Worm (Caenorhabditis elegans) whole organism, L3 larva: ENCODE measurements around the gene F58D2.2.

ENCODE experiments used
- R02D3.7 ChIP-seq: fragments of 150-350 bp; optimal IDR thresholded peaks from 2 replicates; lab custom pipeline; 2014; ENCODE audit warnings: missing biosample characterization, missing genetic modification characterization
- ceh-82 ChIP-seq: fragments of 150-350 bp; optimal IDR thresholded peaks from 2 replicates; lab custom pipeline; 2014; ENCODE audit warnings: missing biosample characterization, missing genetic modification characterization
- fos-1 ChIP-seq: fragments of 150-350 bp; optimal IDR thresholded peaks from 2 replicates; lab custom pipeline; 2014; ENCODE audit warnings: missing biosample characterization, missing genetic modification characterization
- hmg-11 ChIP-seq: sonication (generic microtip); optimal IDR thresholded peaks from 2 replicates; lab custom pipeline; 2016; ENCODE audit warnings: missing genetic modification characterization, missing compliant biosample characterization
- lsy-12 ChIP-seq: sonication (generic microtip); optimal IDR thresholded peaks from 2 replicates; lab custom pipeline; 2016; ENCODE audit warnings: mild to moderate bottlenecking, missing genetic modification characterization, missing compliant biosample characterization
- mdl-1 ChIP-seq: fragments of 150-350 bp; optimal IDR thresholded peaks from 2 replicates; lab custom pipeline; 2014; ENCODE audit warnings: missing biosample characterization, missing genetic modification characterization
- nfya-1 ChIP-seq: sonication (generic microtip); optimal IDR thresholded peaks from 2 replicates; lab custom pipeline; 2017; ENCODE audit warnings: missing genetic modification characterization, mild to moderate bottlenecking, missing compliant biosample characterization, antibody characterized with exemption, moderate library complexity; ENCODE audit not compliant: insufficient read depth
- nhr-237 ChIP-seq: fragments of 150-350 bp; optimal IDR thresholded peaks from 2 replicates; lab custom pipeline; 2014; ENCODE audit warnings: missing biosample characterization, missing genetic modification characterization
- nhr-76 ChIP-seq: fragments of 150-350 bp; sonication (generic microtip); optimal IDR thresholded peaks from 5 replicates; lab custom pipeline; 2014; ENCODE audit warnings: missing biosample characterization, missing genetic modification characterization
- unc-39 ChIP-seq: sonication (generic microtip); optimal IDR thresholded peaks from 4 replicates; lab custom pipeline; 2017; ENCODE audit warnings: missing biosample characterization, missing genetic modification characterization
- unc-62 ChIP-seq: fragments of 150-350 bp; sonication (generic microtip); optimal IDR thresholded peaks from 4 replicates; lab custom pipeline; 2014; ENCODE audit warnings: missing biosample characterization, missing genetic modification reagents, missing genetic modification characterization

DNA sequence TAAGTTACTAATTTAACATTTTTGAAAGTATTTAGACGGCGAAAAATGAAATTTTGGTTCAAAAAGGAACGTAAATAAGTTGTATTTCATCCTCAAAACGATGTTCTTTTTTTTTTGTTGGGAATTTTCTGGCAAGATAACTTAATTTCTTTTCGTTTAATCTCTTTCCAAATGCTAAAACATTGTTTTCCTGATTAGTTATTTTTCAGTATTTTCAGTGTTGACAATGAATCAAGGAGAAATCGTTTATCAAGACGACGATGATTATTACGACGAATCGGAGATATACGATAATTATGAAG is 51.2 kb downstream of the F58D2.2 start, which contains the start of gene lin-54:
- TF ChIP-seq fos-1 (tag; lab: Kevin White, UChicago) = no peak
- no peak for TF ChIP-seq R02D3.7 (tag; lab: Kevin White, UChicago)
- TF ChIP-seq ceh-82 (tag; lab: Kevin White, UChicago) = no peak
- TF ChIP-seq lsy-12 (tag; lab: Kevin White, UChicago) = no peak
- TF ChIP-seq nfya-1 (tag; lab: Kevin White, UChicago) = no peak
- no peak for TF ChIP-seq unc-62 (GFP tag; lab: Kevin White, UChicago)
- no peak for TF ChIP-seq nhr-76 (tag; lab: Kevin White, UChicago)
- no peak for TF ChIP-seq unc-39 (tag; lab: Kevin White, UChicago)
- no peak for TF ChIP-seq hmg-11 (tag; lab: Kevin White, UChicago)
- TF ChIP-seq nhr-237 = no peak
- no peak for TF ChIP-seq mdl-1
